Fruit fly (Drosophila melanogaster): ENCODE measurements around the gene hzg.

Gene hzg

dm6 chr3L:16011319-16012210 lies 7.0 kb upstream of the hzg start, which contains the start of gene mib1 (continued):
- TF ChIP-seq br (optimal IDR thresholded peaks at IDR 0.05) (no peak), CG9817 (tag; optimal IDR thresholded peaks at IDR 0.05) (peak; percentile 38), CG14441 (GFP tag; IDR thresholded peaks at IDR 0.05) (0 out of 2 replicates have a peak, but pooled peaks have one; percentile 5), Gsc (GFP tag; IDR thresholded peaks at IDR 0.05) (no peak), ewg (GFP tag; optimal IDR thresholded peaks at IDR 0.05) (peak; percentile 32), Hey (tag; optimal IDR thresholded peaks at IDR 0.05) (no peak), sisA (GFP tag; IDR thresholded peaks at IDR 0.05) (no peak), gce (GFP tag; IDR thresholded peaks at IDR 0.05) (0 out of 3 replicates have a peak, but pooled peaks have one; percentile 8), vnd (GFP tag; IDR thresholded peaks at IDR 0.05; ENCODE audit: partially characterized antibody) (peak; percentile 82), Gug (GFP tag; IDR thresholded peaks at IDR 0.05) (peak; percentile 35; the same call in 2 of the 4 replicates), dan (GFP tag; IDR thresholded peaks at IDR 0.05) (no peak), CG15696 (tag; optimal IDR thresholded peaks at IDR 0.05) (no peak), Mrtf (GFP tag; IDR thresholded peaks at IDR 0.05) (no peak), lola (GFP tag; optimal IDR thresholded peaks at IDR 0.05) (peak in 1 of 3 experiments; percentile 28), CG2120 (GFP tag; optimal IDR thresholded peaks at IDR 0.05) (peak; percentile 40), CG43689 (GFP tag; IDR thresholded peaks at IDR 0.05) (no peak), HLH54F (GFP tag; optimal IDR thresholded peaks at IDR 0.05) (no peak), CG8765 (GFP tag; IDR thresholded peaks at IDR 0.05) (no peak), B-H2 (GFP tag; optimal IDR thresholded peaks at IDR 0.05) (peak; percentile 58), zen (tag; optimal IDR thresholded peaks at IDR 0.05) (no peak), zen2 (GFP tag; IDR thresholded peaks at IDR 0.05; ENCODE audit: partially characterized antibody) (no peak; the same call in none of the 3 replicates), unpg (GFP tag; optimal IDR thresholded peaks at IDR 0.05) (no peak), YL-1 (GFP tag; optimal IDR thresholded peaks at IDR 0.05) (peak; percentile 91), ab (GFP tag; optimal IDR thresholded peaks at IDR 0.05) (no peak), CG14014 (GFP tag; IDR thresholded peaks at IDR 0.05) (0 out of 2 replicates have a peak, but pooled peaks have one; percentile 24), TFAM (GFP tag; optimal IDR thresholded peaks at IDR 0.05) (no peak), CG12769 (tag; optimal IDR thresholded peaks at IDR 0.05) (peak; percentile 76), CG8944 (GFP tag; optimal IDR thresholded peaks at IDR 0.05) (no peak), chinmo (GFP tag; IDR thresholded peaks at IDR 0.05; ENCODE audit: partially characterized antibody) (peak; percentile 95; the same call in 3 of the 4 replicates), CG13123 (GFP tag; optimal IDR thresholded peaks at IDR 0.05) (no peak), schlank (tag; optimal IDR thresholded peaks at IDR 0.05) (no peak), toy (GFP tag; IDR thresholded peaks at IDR 0.05) (no peak), run (tag; optimal IDR thresholded peaks at IDR 0.05) (no peak), CG17186 (GFP tag; optimal IDR thresholded peaks at IDR 0.05) (peak; percentile 91), sob (GFP tag; IDR thresholded peaks at IDR 0.05) (peak; percentile 65; the same call in 1 of the 2 replicates), Pdp1 (GFP tag; optimal IDR thresholded peaks at IDR 0.05) (peak in 1 of 2 experiments; percentile 76), Dbx (GFP tag; IDR thresholded peaks at IDR 0.05) (0 out of 3 replicates have a peak, but pooled peaks have one; percentile 5), dati (GFP tag; IDR thresholded peaks at IDR 0.05) (no peak), Kr (GFP tag; optimal IDR thresholded peaks at IDR 0.05) (peak; percentile 18), cato (GFP tag; optimal IDR thresholded peaks at IDR 0.05; ENCODE audit: borderline replicate concordance) (no peak), CG11456 (GFP tag; IDR thresholded peaks at IDR 0.05) (peak; percentile 63; the same call in 2 of the 3 replicates), HmgZ (tag; optimal IDR thresholded peaks at IDR 0.05) (peak; percentile 89), CG31441 (GFP tag; IDR thresholded peaks at IDR 0.05) (peak; percentile 23; the same call in 1 of the 2 replicates), usp (GFP tag; optimal IDR thresholded peaks at IDR 0.05) (no peak), lab (GFP tag; optimal IDR thresholded peaks at IDR 0.05) (peak; percentile 59), odd (GFP tag; optimal IDR thresholded peaks at IDR 0.05) (peak; percentile 10), sc (optimal IDR thresholded peaks at IDR 0.05) (no peak), sc (GFP tag; optimal IDR thresholded peaks at IDR 0.05) (no peak)
